Worm (Caenorhabditis elegans): ENCODE measurements around the gene rab-28.

- TF ChIP-seq dao-5 (tag; optimal IDR thresholded peaks at IDR 0.05): no peak
- TF ChIP-seq him-1 (tag; optimal IDR thresholded peaks at IDR 0.05): no peak
Measured at ce11 chrIV:9258547-9258946, 14.7 kb upstream of the rab-28 start.

Measured in whole organism, L4/young adult.